Worm (Caenorhabditis elegans) whole organism, L4/young adult: ENCODE data around the gene xol-1.

Experiments used
- W03F9.2 ChIP-seq: fragments of 150-350 bp; optimal IDR thresholded peaks from 2 replicates; lab custom pipeline; 2014; ENCODE audit warnings: missing biosample characterization, missing genetic modification characterization
- him-1 ChIP-seq: sonication (generic microtip); optimal IDR thresholded peaks from 2 replicates; lab custom pipeline; 2016; ENCODE audit warnings: missing genotype, missing genetic modification reagents, missing genetic modification characterization, missing compliant biosample characterization

DNA sequence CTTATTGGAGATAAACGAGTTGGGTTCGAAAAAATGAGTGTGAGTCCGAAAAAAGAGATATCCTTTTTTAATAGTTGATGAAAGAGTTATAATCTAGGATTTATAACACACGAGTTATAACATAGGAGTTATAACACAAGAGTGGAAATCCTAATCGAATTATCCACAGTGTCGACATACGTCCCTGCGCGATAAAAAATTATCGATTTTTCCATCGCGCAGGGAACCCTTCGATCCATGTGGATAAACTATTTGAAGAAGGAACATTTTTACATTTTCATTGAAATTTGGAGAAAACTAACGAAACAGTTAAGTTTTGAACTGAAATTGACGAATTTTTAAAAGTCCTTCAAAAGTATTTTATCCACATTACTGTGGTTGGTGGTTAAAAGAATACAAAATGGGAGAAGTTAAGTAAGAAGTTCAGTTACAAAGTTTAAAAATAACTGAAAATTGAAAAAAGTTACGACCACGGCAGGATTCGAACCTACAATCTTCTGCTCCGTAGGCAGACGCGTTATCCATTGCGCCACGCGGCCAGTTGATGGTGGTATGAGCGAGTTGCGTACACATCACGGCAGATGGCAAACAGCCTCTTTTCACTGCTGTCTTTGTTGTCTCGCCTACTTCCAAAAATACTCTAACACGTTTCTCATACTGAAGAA lies 4.8 kb upstream of the xol-1 start:
- TF ChIP-seq him-1 (tag; lab: Kevin White, UChicago) = peak; percentile 99
- peak; percentile 97 for TF ChIP-seq W03F9.2
